Worm (Caenorhabditis elegans) whole organism, young adult: ENCODE measurements around the gene srbc-59.

Experiments used
- C17E4.6 ChIP-seq: fragments of 200-800 bp; sonication (Bioruptor generic); IDR thresholded peaks from 2 replicates; pipeline ENCODE4 v1.3.6; 2022; ENCODE audit warnings: missing genetic modification reagents, missing genetic modification characterization, missing compliant biosample characterization
- F33H1.4 ChIP-seq: fragments of 200-800 bp; sonication (Bioruptor generic); IDR thresholded peaks from 2 replicates; pipeline ENCODE4 v1.3.6; 2022; ENCODE audit warnings: missing genetic modification reagents, missing genetic modification characterization, missing compliant biosample characterization
- F39B2.1 ChIP-seq: fragments of 200-800 bp; sonication (Bioruptor generic); IDR thresholded peaks from 2 replicates; pipeline ENCODE4 v1.3.6; 2022; ENCODE audit warnings: missing genetic modification reagents, missing genetic modification characterization, missing compliant biosample characterization
- F52B5.7 ChIP-seq: sonication (generic microtip); optimal IDR thresholded peaks from 2 replicates; lab custom pipeline; 2016; ENCODE audit warnings: mild to moderate bottlenecking, missing genetic modification characterization, missing compliant biosample characterization
- F57C9.4 ChIP-seq: sonication (generic microtip); optimal IDR thresholded peaks from 2 replicates; lab custom pipeline; 2017; ENCODE audit warnings: mild to moderate bottlenecking, missing genetic modification characterization, missing compliant biosample characterization
- K11D2.4 ChIP-seq: fragments of 200-800 bp; sonication (Bioruptor generic); IDR thresholded peaks from 2 replicates; pipeline ENCODE4 v1.3.6; 2022; ENCODE audit warnings: missing genetic modification reagents, missing genetic modification characterization, missing compliant biosample characterization
- Y53F4B.3 ChIP-seq: fragments of 200-800 bp; sonication (Bioruptor generic); IDR thresholded peaks from 2 replicates; pipeline ENCODE4 v1.3.6; 2022; ENCODE audit warnings: missing genetic modification reagents, missing genetic modification characterization, missing compliant biosample characterization
- Y53G8AR.9 ChIP-seq: fragments of 200-800 bp; sonication (Bioruptor generic); conservative IDR thresholded peaks from 2 replicates; pipeline ENCODE4 v1.3.6; 2022; ENCODE audit warnings: missing genetic modification reagents, missing genetic modification characterization, missing compliant biosample characterization
- Y67H2A.10 ChIP-seq: fragments of 200-800 bp; sonication (Bioruptor generic); conservative IDR thresholded peaks from 2 replicates; pipeline ENCODE4 v1.3.6; 2022; ENCODE audit warnings: missing genetic modification reagents, missing genetic modification characterization, missing compliant biosample characterization
- Y95B8A.8 ChIP-seq: fragments of 200-800 bp; sonication (Bioruptor generic); IDR thresholded peaks from 2 replicates; pipeline ENCODE4 v1.3.6; 2022; ENCODE audit warnings: missing genetic modification reagents, missing genetic modification characterization, missing compliant biosample characterization
- ama-1 ChIP-seq, 3 experiments: fragments of 150-350 bp in 1 of 3; sonication (generic microtip) in 2 of 3; optimal IDR thresholded peaks; 2 replicates each; lab custom pipeline; 2014 to 2018; ENCODE audit warnings: missing biosample characterization in 2 of 3, missing genetic modification characterization in 2 of 3, missing genetic modification reagents in 2 of 3
- aptf-2 ChIP-seq: fragments of 200-800 bp; sonication (Bioruptor generic); conservative IDR thresholded peaks from 2 replicates; pipeline ENCODE4 v1.3.6; 2022; ENCODE audit warnings: missing genetic modification reagents, missing genetic modification characterization, missing compliant biosample characterization
- aptf-3 ChIP-seq: fragments of 200-800 bp; sonication (Bioruptor generic); IDR thresholded peaks from 2 replicates; pipeline ENCODE4 v1.3.6; 2022; ENCODE audit warnings: missing genetic modification characterization, missing compliant biosample characterization
- athp-1 ChIP-seq: sonication (generic microtip); optimal IDR thresholded peaks from 2 replicates; lab custom pipeline; 2017; ENCODE audit warnings: mild to moderate bottlenecking, missing genetic modification characterization, missing compliant biosample characterization
- ceh-27 ChIP-seq: fragments of 200-800 bp; sonication (Bioruptor generic); optimal IDR thresholded peaks from 2 replicates; lab custom pipeline; 2018; ENCODE audit warnings: mild to moderate bottlenecking, missing genetic modification characterization, moderate library complexity, missing compliant biosample characterization
- ceh-40 ChIP-seq: fragments of 200-800 bp; sonication (Bioruptor generic); IDR thresholded peaks from 2 replicates; pipeline ENCODE4 v1.3.6; 2022; ENCODE audit warnings: missing genetic modification characterization, missing compliant biosample characterization
- chd-7 ChIP-seq: sonication (generic microtip); optimal IDR thresholded peaks from 2 replicates; lab custom pipeline; 2016; ENCODE audit warnings: mild to moderate bottlenecking, missing genetic modification characterization, moderate library complexity, missing compliant biosample characterization
- die-1 ChIP-seq: sonication (generic microtip); optimal IDR thresholded peaks from 2 replicates; lab custom pipeline; 2016; ENCODE audit warnings: missing genotype, mild to moderate bottlenecking, missing genetic modification characterization, missing compliant biosample characterization
- efl-1 ChIP-seq: fragments of 150-350 bp; optimal IDR thresholded peaks from 2 replicates; lab custom pipeline; 2014; ENCODE audit warnings: missing biosample characterization, missing genetic modification reagents, missing genetic modification characterization
- egl-18 ChIP-seq: fragments of 200-800 bp; sonication (Bioruptor generic); IDR thresholded peaks from 2 replicates; pipeline ENCODE4 v1.3.6; 2022; ENCODE audit warnings: missing genetic modification reagents, missing genetic modification characterization, missing compliant biosample characterization
- egl-44 ChIP-seq: fragments of 200-800 bp; sonication (Bioruptor generic); IDR thresholded peaks from 2 replicates; pipeline ENCODE4 v1.3.6; 2022; ENCODE audit warnings: missing genetic modification reagents, missing genetic modification characterization, missing compliant biosample characterization
- ekl-4 ChIP-seq: fragments of 200-800 bp; sonication (Bioruptor generic); IDR thresholded peaks from 2 replicates; pipeline ENCODE4 v1.3.6; 2022; ENCODE audit warnings: missing genetic modification reagents, missing genetic modification characterization, missing compliant biosample characterization
- fkh-3 ChIP-seq: sonication (generic microtip); optimal IDR thresholded peaks from 2 replicates; lab custom pipeline; 2016; ENCODE audit warnings: mild to moderate bottlenecking, missing genetic modification characterization, missing compliant biosample characterization
- hmg-1.2 ChIP-seq: fragments of 200-800 bp; sonication (Bioruptor generic); IDR thresholded peaks from 2 replicates; pipeline ENCODE4 v1.3.6; 2022; ENCODE audit warnings: missing genetic modification reagents, missing genetic modification characterization, missing compliant biosample characterization
- hmg-20 ChIP-seq: fragments of 200-800 bp; sonication (Bioruptor generic); IDR thresholded peaks from 2 replicates; pipeline ENCODE4 v1.3.6; 2022; ENCODE audit warnings: missing genetic modification reagents, missing genetic modification characterization, missing compliant biosample characterization
- hsf-1 ChIP-seq: fragments of 200-800 bp; sonication (Bioruptor generic); IDR thresholded peaks from 2 replicates; pipeline ENCODE4 v1.3.6; 2022; ENCODE audit warnings: missing genetic modification reagents, missing genetic modification characterization, missing compliant biosample characterization
- let-526 ChIP-seq: fragments of 200-800 bp; sonication (Bioruptor generic); IDR thresholded peaks from 2 replicates; pipeline ENCODE4 v1.3.6; 2022; ENCODE audit warnings: missing genetic modification reagents, missing genetic modification characterization, missing compliant biosample characterization
- lin-54 ChIP-seq: fragments of 200-800 bp; sonication (Bioruptor generic); optimal IDR thresholded peaks from 2 replicates; lab custom pipeline; 2018; ENCODE audit warnings: mild to moderate bottlenecking, missing genetic modification characterization, missing compliant biosample characterization
- lir-1 ChIP-seq: fragments of 200-800 bp; sonication (Bioruptor generic); conservative IDR thresholded peaks from 2 replicates; pipeline ENCODE4 v1.3.6; 2022; ENCODE audit warnings: missing genetic modification reagents, missing genetic modification characterization, missing compliant biosample characterization
- lsy-27 ChIP-seq: sonication (generic microtip); optimal IDR thresholded peaks from 2 replicates; lab custom pipeline; 2017; ENCODE audit warnings: missing genetic modification characterization, mild to moderate bottlenecking, missing compliant biosample characterization, antibody characterized with exemption, missing genotype, borderline replicate concordance; ENCODE audit not compliant: insufficient read depth
- mel-28 ChIP-seq: sonication (generic microtip); optimal IDR thresholded peaks from 2 replicates; lab custom pipeline; 2016; ENCODE audit warnings: borderline replicate concordance, mild to moderate bottlenecking, missing genetic modification characterization, missing compliant biosample characterization
- mes-4 ChIP-seq: sonication (generic microtip); optimal IDR thresholded peaks from 2 replicates; lab custom pipeline; 2016; ENCODE audit warnings: missing genotype, missing genetic modification characterization, missing compliant biosample characterization
- nfya-1 ChIP-seq: sonication (generic microtip); optimal IDR thresholded peaks from 2 replicates; lab custom pipeline; 2017; ENCODE audit warnings: antibody characterized with exemption, missing compliant biosample characterization, missing genetic modification characterization, borderline replicate concordance; ENCODE audit not compliant: insufficient read depth
- nfyb-1 ChIP-seq: fragments of 200-800 bp; sonication (Bioruptor generic); IDR thresholded peaks from 2 replicates; pipeline ENCODE4 v1.3.6; 2022; ENCODE audit warnings: missing genetic modification reagents, missing genetic modification characterization, missing compliant biosample characterization
- nhr-120 ChIP-seq: fragments of 200-800 bp; sonication (Bioruptor generic); IDR thresholded peaks from 2 replicates; pipeline ENCODE4 v1.3.6; 2022; ENCODE audit warnings: missing genetic modification characterization, missing compliant biosample characterization
- nhr-27 ChIP-seq: fragments of 200-800 bp; sonication (Bioruptor generic); optimal IDR thresholded peaks from 2 replicates; lab custom pipeline; 2018; ENCODE audit warnings: mild to moderate bottlenecking, missing genetic modification characterization, moderate library complexity, missing compliant biosample characterization
- nhr-80 ChIP-seq: sonication (generic microtip); optimal IDR thresholded peaks from 2 replicates; lab custom pipeline; 2016; ENCODE audit warnings: missing genetic modification characterization, missing compliant biosample characterization
- rpc-1 ChIP-seq, 2 experiments: fragments of 150-350 bp in 1 of 2; sonication (generic microtip) in 1 of 2; optimal IDR thresholded peaks; 2 replicates each; lab custom pipeline; 2014 to 2018; ENCODE audit warnings: missing biosample characterization in 1 of 2, missing genetic modification characterization in 1 of 2, missing genetic modification reagents in 1 of 2, missing genotype in 1 of 2
- sea-2 ChIP-seq: fragments of 200-800 bp; sonication (Bioruptor generic); IDR thresholded peaks from 2 replicates; pipeline ENCODE4 v1.3.6; 2022; ENCODE audit warnings: missing genetic modification characterization, missing compliant biosample characterization
- snpc-1.1 ChIP-seq: sonication (generic microtip); optimal IDR thresholded peaks from 2 replicates; lab custom pipeline; 2017; ENCODE audit warnings: missing genetic modification characterization, mild to moderate bottlenecking, missing compliant biosample characterization, antibody characterized with exemption, moderate library complexity, missing genotype, missing genetic modification reagents; ENCODE audit not compliant: insufficient read depth
- snpc-4 ChIP-seq, 5 experiments: fragments of 150-350 bp in 1 of 5; sonication (generic microtip) in 4 of 5; optimal IDR thresholded peaks; 2 replicates each; lab custom pipeline; 2014 to 2018; ENCODE audit warnings: missing genetic modification characterization in 5 of 5, missing biosample characterization in 3 of 5, antibody characterized with exemption in 2 of 5, mild to moderate bottlenecking in 2 of 5, missing compliant biosample characterization in 2 of 5, missing genotype in 2 of 5, moderate library complexity in 2 of 5, missing genetic modification reagents in 1 of 5
- unc-62 ChIP-seq: fragments of 150-350 bp; optimal IDR thresholded peaks from 2 replicates; lab custom pipeline; 2014; ENCODE audit warnings: missing biosample characterization, missing genetic modification reagents, missing genetic modification characterization
- xnd-1 ChIP-seq: sonication (generic microtip); optimal IDR thresholded peaks from 2 replicates; lab custom pipeline; 2016; ENCODE audit warnings: missing genotype, missing genetic modification reagents, missing genetic modification characterization, missing compliant biosample characterization
- zim-3 ChIP-seq: sonication (generic microtip); optimal IDR thresholded peaks from 2 replicates; lab custom pipeline; 2017; ENCODE audit warnings: mild to moderate bottlenecking, missing genetic modification characterization, moderate library complexity, missing compliant biosample characterization
- ztf-6 ChIP-seq: fragments of 200-800 bp; sonication (Bioruptor generic); IDR thresholded peaks from 2 replicates; pipeline ENCODE4 v1.3.6; 2022; ENCODE audit warnings: missing genetic modification reagents, missing genetic modification characterization, missing compliant biosample characterization

The srbc-59 gene

DNA sequence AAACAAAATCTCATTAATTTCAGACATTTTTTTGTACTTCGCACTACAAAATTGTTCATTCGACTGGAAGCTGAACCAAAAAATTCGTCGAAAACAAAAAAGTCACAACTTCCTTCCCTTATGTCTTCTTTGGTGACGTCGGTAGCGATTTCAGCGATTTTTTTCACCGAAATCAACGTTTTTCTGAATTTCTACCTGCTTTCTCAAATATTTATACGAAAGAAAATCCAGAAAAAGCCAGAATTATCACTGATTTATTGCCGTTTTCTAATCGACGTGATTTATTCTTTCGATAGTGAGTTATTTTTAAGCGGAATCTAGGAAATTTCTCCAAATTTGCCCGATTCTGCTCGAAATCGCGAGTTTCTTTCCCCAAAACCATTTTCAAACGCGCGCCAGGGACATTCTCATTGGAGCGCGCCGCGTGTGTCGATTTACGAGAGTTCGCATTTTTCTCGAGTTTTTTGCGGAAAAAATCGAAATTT, 3.5 kb upstream of the srbc-59 start, which contains the start of gene srbc-58 (continued):
- no peak for TF ChIP-seq lsy-27
- TF ChIP-seq F33H1.4 (GFP tag; lab: Robert Waterston, UW), result no peak
- TF ChIP-seq ama-1 (optimal IDR thresholded peaks at IDR 0.05; lab: Kevin White, UChicago), result no peak
- peak in 1 of 2 experiments; percentile 52 for TF ChIP-seq ama-1 (GFP tag; optimal IDR thresholded peaks at IDR 0.05; lab: Kevin White, UChicago)
- peak; percentile 69; the same call in 1 of the 2 replicates for TF ChIP-seq Y53G8AR.9
- TF ChIP-seq aptf-2 (GFP tag; lab: Robert Waterston, UW), result no peak
- TF ChIP-seq snpc-1.1, result no peak
- TF ChIP-seq K11D2.4 (GFP tag; lab: Robert Waterston, UW), result no peak
- TF ChIP-seq unc-62 (GFP tag; lab: Kevin White, UChicago), result no peak
- TF ChIP-seq lir-1 (GFP tag; lab: Robert Waterston, UW), result no peak
- TF ChIP-seq chd-7 (tag; lab: Kevin White, UChicago), result no peak
- TF ChIP-seq hmg-20 (GFP tag; lab: Robert Waterston, UW), result no peak
- TF ChIP-seq nfyb-1 (GFP tag; lab: Robert Waterston, UW), result no peak
- TF ChIP-seq Y95B8A.8, result no peak
- no peak for TF ChIP-seq zim-3 (tag; lab: Kevin White, UChicago)
- TF ChIP-seq ceh-27 (GFP tag; lab: Kevin White, UChicago), result no peak
- TF ChIP-seq egl-18, result no peak
- TF ChIP-seq C17E4.6, result no peak
- peak; percentile 85 for TF ChIP-seq efl-1 (GFP tag; lab: Kevin White, UChicago)
- TF ChIP-seq die-1, result no peak
- no peak for TF ChIP-seq aptf-3
- no peak for TF ChIP-seq F52B5.7
- no peak for TF ChIP-seq nhr-27 (tag; lab: Kevin White, UChicago)
- no peak for TF ChIP-seq xnd-1 (tag; lab: Kevin White, UChicago)
- TF ChIP-seq Y53F4B.3 (GFP tag; lab: Robert Waterston, UW), result no peak
- TF ChIP-seq Y67H2A.10, result no peak
- TF ChIP-seq mel-28 (tag; lab: Kevin White, UChicago), result no peak
- TF ChIP-seq F57C9.4 (tag; lab: Kevin White, UChicago), result no peak
- TF ChIP-seq athp-1 (tag; lab: Kevin White, UChicago), result no peak
- TF ChIP-seq snpc-4 (GFP tag; optimal IDR thresholded peaks at IDR 0.05; lab: Kevin White, UChicago), result no peak
- TF ChIP-seq snpc-4 (tag; optimal IDR thresholded peaks at IDR 0.05; lab: Kevin White, UChicago), result peak in 2 of 4 experiments; percentile 10 to 39
- TF ChIP-seq egl-44 (GFP tag; lab: Robert Waterston, UW), result no peak
- peak; percentile 77 for TF ChIP-seq lin-54 (GFP tag; lab: Kevin White, UChicago)
- TF ChIP-seq, all 124 proteins: peak for 26

DNA sequence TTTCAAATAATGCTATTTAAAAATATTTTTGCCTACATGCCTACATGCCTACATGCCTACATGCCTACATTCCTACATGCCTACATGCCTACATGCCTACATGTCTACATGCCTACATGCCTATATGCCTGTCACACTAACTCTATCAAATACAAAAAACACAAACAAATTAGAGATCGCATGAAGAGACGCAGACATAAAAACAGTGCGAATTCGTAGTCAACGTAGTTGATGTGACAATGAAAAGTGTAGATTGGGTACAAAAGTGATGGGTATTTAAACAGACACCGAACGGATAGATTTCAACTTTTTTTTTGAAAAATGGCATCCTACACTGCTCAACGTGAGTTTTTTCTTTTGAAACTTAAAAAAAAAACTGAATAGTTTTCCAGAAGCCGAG, 1.2 kb upstream of the srbc-59 start, which contains the start of gene R09E12.9:
R09E12.9 (plus strand) TSS at position 316 of the 400 bp plus-strand sequence.
- TF ChIP-seq Y53F4B.3 (GFP tag; lab: Robert Waterston, UW), result no peak
- TF ChIP-seq hmg-1.2, result peak; percentile 52; the same call in 1 of the 2 replicates
- peak; percentile 3 for TF ChIP-seq nhr-80 (tag; lab: Kevin White, UChicago)

DNA sequence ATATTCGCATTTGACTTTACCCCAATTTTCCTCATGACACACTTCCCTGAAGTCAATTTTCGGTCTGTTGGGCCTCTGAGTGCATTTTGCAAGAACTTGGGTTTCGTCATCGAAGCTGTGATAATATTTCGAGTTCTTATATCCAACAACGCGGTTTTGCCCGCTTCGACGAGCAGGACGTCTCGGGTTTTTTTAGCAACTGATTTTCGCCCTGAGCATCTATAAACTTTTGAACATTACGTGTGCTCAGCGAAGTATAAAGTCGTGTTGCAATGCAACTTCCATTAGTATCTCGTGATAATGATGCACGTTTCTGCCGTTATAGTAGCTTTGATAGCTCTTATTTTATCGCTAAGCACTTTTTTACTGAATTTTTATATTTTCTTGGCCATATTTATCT, 1.6 kb downstream of the srbc-59 start, which contains the start of gene srbc-60:
srbc-60 (plus strand) TSS at position 301 of the 400 bp plus-strand sequence.
- TF ChIP-seq unc-62 (GFP tag; lab: Kevin White, UChicago) (no peak), ekl-4 (GFP tag; lab: Robert Waterston, UW) (no peak), hsf-1 (no peak), nhr-80 (tag; lab: Kevin White, UChicago) (no peak), rpc-1 (optimal IDR thresholded peaks at IDR 0.05; lab: Kevin White, UChicago) (no peak), rpc-1 (tag; optimal IDR thresholded peaks at IDR 0.05; lab: Kevin White, UChicago) (no peak), mes-4 (no peak), sea-2 (GFP tag; lab: Robert Waterston, UW) (no peak), nfya-1 (tag; lab: Kevin White, UChicago) (no peak), let-526 (GFP tag; lab: Robert Waterston, UW) (no peak), F33H1.4 (GFP tag; lab: Robert Waterston, UW) (no peak), ceh-40 (GFP tag; lab: Robert Waterston, UW) (no peak), F39B2.1 (no peak), fkh-3 (tag; lab: Kevin White, UChicago) (no peak), nhr-120 (no peak), ztf-6 (GFP tag; lab: Robert Waterston, UW) (no peak), chd-7 (tag; lab: Kevin White, UChicago) (no peak)
